Fruit fly (Drosophila melanogaster): ENCODE measurements around the gene NHP2.
A peak's percentile ranks its signal among the peaks of the same experiment; 100 is the strongest.

The NHP2 gene

dm6 chr3L:14804724-14805221, 2.8 kb upstream of the NHP2 start, which contains the start of gene CG17839 (continued):
- TF ChIP-seq CG14667 (GFP tag; IDR thresholded peaks at IDR 0.05) (no peak), Fer3 (tag; optimal IDR thresholded peaks at IDR 0.05) (peak; percentile 4), CG13894 (tag; optimal IDR thresholded peaks at IDR 0.05) (peak; percentile 94), sens-2 (GFP tag; IDR thresholded peaks at IDR 0.05) (no peak), CG9727 (GFP tag; optimal IDR thresholded peaks at IDR 0.05) (no peak), dati (GFP tag; IDR thresholded peaks at IDR 0.05) (no peak), vfl (GFP tag; optimal IDR thresholded peaks at IDR 0.05) (no peak), CG1792 (GFP tag; optimal IDR thresholded peaks at IDR 0.05) (no peak), CG1603 (tag; optimal IDR thresholded peaks at IDR 0.05) (no peak), dysf (GFP tag; IDR thresholded peaks at IDR 0.05) (no peak), Dip2 (GFP tag; IDR thresholded peaks at IDR 0.05) (no peak), yki (optimal IDR thresholded peaks at IDR 0.05) (no peak), CG2678 (tag; optimal IDR thresholded peaks at IDR 0.05) (peak; percentile 20), abd-A (tag; optimal IDR thresholded peaks at IDR 0.05) (peak; percentile 60), CG34422 (GFP tag; IDR thresholded peaks at IDR 0.05) (peak; percentile 92; the same call in 1 of the 3 replicates), CG10959 (GFP tag; IDR thresholded peaks at IDR 0.05) (no peak), Dref (GFP tag; IDR thresholded peaks at IDR 0.05) (no peak), Oli (tag; optimal IDR thresholded peaks at IDR 0.05) (no peak), Sin3A (optimal IDR thresholded peaks at IDR 0.05) (no peak), lola (GFP tag; optimal IDR thresholded peaks at IDR 0.05) (no peak), CG9817 (tag; optimal IDR thresholded peaks at IDR 0.05) (no peak), Rx (GFP tag; IDR thresholded peaks at IDR 0.05) (no peak), cad (GFP tag; optimal IDR thresholded peaks at IDR 0.05) (no peak), scrt (GFP tag; optimal IDR thresholded peaks at IDR 0.05) (peak; percentile 83), jumu (GFP tag; optimal IDR thresholded peaks at IDR 0.05) (no peak), emc (GFP tag; optimal IDR thresholded peaks at IDR 0.05) (no peak), CG2712 (tag; optimal IDR thresholded peaks at IDR 0.05) (no peak)

dm6 chr3L:14803236-14803635, 1.3 kb upstream of the NHP2 start, which contains the start of gene gnu:
Gene gnu (minus strand): TSS chr3L:14803360.
- TF ChIP-seq Elba2 (GFP tag; optimal IDR thresholded peaks at IDR 0.05) (peak; percentile 76), CG11085 (GFP tag; IDR thresholded peaks at IDR 0.05) (no peak), tio (GFP tag; optimal IDR thresholded peaks at IDR 0.05) (no peak), stwl (tag; optimal IDR thresholded peaks at IDR 0.05) (peak; percentile 89), zen (tag; optimal IDR thresholded peaks at IDR 0.05) (peak; percentile 75), gfzf (GFP tag; optimal IDR thresholded peaks at IDR 0.05) (peak; percentile 39), CG10267 (tag; optimal IDR thresholded peaks at IDR 0.05) (peak; percentile 63)

dm6 chr3L:14790849-14791646, 10.9 kb downstream of the NHP2 start:
- TF ChIP-seq slbo (GFP tag; IDR thresholded peaks at IDR 0.05) (peak; percentile 58), gro (GFP tag; optimal IDR thresholded peaks at IDR 0.05) (no peak), Drgx (GFP tag; IDR thresholded peaks at IDR 0.05) (0 out of 2 replicates have a peak, but pooled peaks have one; percentile 18), ems (GFP tag; optimal IDR thresholded peaks at IDR 0.05) (no peak), CG1792 (GFP tag; optimal IDR thresholded peaks at IDR 0.05) (no peak), zfh1 (GFP tag; IDR thresholded peaks at IDR 0.05) (0 out of 3 replicates have a peak, but pooled peaks have one; percentile 22), BtbVII (GFP tag; optimal IDR thresholded peaks at IDR 0.05) (no peak), stc (GFP tag; IDR thresholded peaks at IDR 0.05) (peak; percentile 48; the same call in 1 of the 2 replicates), trh (GFP tag; optimal IDR thresholded peaks at IDR 0.05) (no peak), Dip2 (GFP tag; IDR thresholded peaks at IDR 0.05) (no peak), row (GFP tag; IDR thresholded peaks at IDR 0.05) (peak; percentile 30; the same call in 1 of the 3 replicates), Pdp1 (GFP tag; optimal IDR thresholded peaks at IDR 0.05) (peak in 1 of 2 experiments; percentile 63), CG11695 (GFP tag; IDR thresholded peaks at IDR 0.05) (0 out of 3 replicates have a peak, but pooled peaks have one; percentile 14), chif (GFP tag; optimal IDR thresholded peaks at IDR 0.05) (peak in 1 of 2 experiments; percentile 10), ci (GFP tag; IDR thresholded peaks at IDR 0.05) (0 out of 3 replicates have a peak, but pooled peaks have one; percentile 25), al (GFP tag; IDR thresholded peaks at IDR 0.05) (0 out of 2 replicates have a peak, but pooled peaks have one; percentile 8), CkIIα-i1 (GFP tag; IDR thresholded peaks at IDR 0.05) (no peak)

All from whole organism, embryonic.